Fruit fly (Drosophila melanogaster): ENCODE results near the gene RanBP3.

The RanBP3 gene

dm6 chr3R:23713901-23714300 is 38.7 kb downstream of the RanBP3 start (continued):
- TF ChIP-seq amos (GFP tag; IDR thresholded peaks at IDR 0.05; ENCODE audit: partially characterized antibody) (no peak), Gsc (GFP tag; IDR thresholded peaks at IDR 0.05) (no peak), sqz (GFP tag; optimal IDR thresholded peaks at IDR 0.05) (peak; percentile 41), Gug (GFP tag; IDR thresholded peaks at IDR 0.05) (peak; percentile 34; the same call in 1 of the 4 replicates), Dek (tag; optimal IDR thresholded peaks at IDR 0.05) (peak; percentile 35), Rx (GFP tag; IDR thresholded peaks at IDR 0.05) (0 out of 2 replicates have a peak, but pooled peaks have one; percentile 13), unc-4 (GFP tag; IDR thresholded peaks at IDR 0.05; ENCODE audit: partially characterized antibody) (no peak), Drgx (GFP tag; IDR thresholded peaks at IDR 0.05) (peak; percentile 46), CG1603 (tag; optimal IDR thresholded peaks at IDR 0.05) (peak; percentile 82), bab2 (GFP tag; optimal IDR thresholded peaks at IDR 0.05) (peak; percentile 56), CG4360 (GFP tag; IDR thresholded peaks at IDR 0.05) (peak; percentile 28; the same call in 1 of the 2 replicates), pum (GFP tag; optimal IDR thresholded peaks at IDR 0.05) (peak; percentile 65), emc (GFP tag; optimal IDR thresholded peaks at IDR 0.05) (no peak), CG7839 (tag; optimal IDR thresholded peaks at IDR 0.05) (peak; percentile 63), ttk (GFP tag; IDR thresholded peaks at IDR 0.05) (peak; percentile 70), CG8388 (GFP tag; optimal IDR thresholded peaks at IDR 0.05) (peak; percentile 78), CG2678 (tag; optimal IDR thresholded peaks at IDR 0.05) (peak; percentile 50), ci (GFP tag; IDR thresholded peaks at IDR 0.05) (peak; percentile 86), wor (GFP tag; IDR thresholded peaks at IDR 0.05) (peak; percentile 46; the same call in 1 of the 2 replicates), grau (tag; optimal IDR thresholded peaks at IDR 0.05) (peak; percentile 68), GATAe (GFP tag; conservative IDR thresholded peaks at IDR 0.05) (no peak; the same call in 1 of the 2 replicates), Ada2b (GFP tag; IDR thresholded peaks at IDR 0.05) (no peak), tgo (GFP tag; IDR thresholded peaks at IDR 0.05) (peak; percentile 69), chn (GFP tag; optimal IDR thresholded peaks at IDR 0.05) (peak; percentile 56), CG1832 (GFP tag; optimal IDR thresholded peaks at IDR 0.05) (no peak), gt (GFP tag; IDR thresholded peaks at IDR 0.05) (0 out of 2 replicates have a peak, but pooled peaks have one; percentile 21), jumu (GFP tag; optimal IDR thresholded peaks at IDR 0.05) (no peak), Lim3 (GFP tag; IDR thresholded peaks at IDR 0.05) (peak; percentile 57), H2.0 (GFP tag; IDR thresholded peaks at IDR 0.05) (peak; percentile 57), sc (optimal IDR thresholded peaks at IDR 0.05) (no peak), sc (GFP tag; optimal IDR thresholded peaks at IDR 0.05) (peak; percentile 56), CG3065 (GFP tag; optimal IDR thresholded peaks at IDR 0.05) (peak; percentile 18), sna (GFP tag; IDR thresholded peaks at IDR 0.05; ENCODE audit: partially characterized antibody) (no peak), oc (tag; optimal IDR thresholded peaks at IDR 0.05) (peak; percentile 65), al (GFP tag; IDR thresholded peaks at IDR 0.05) (no peak), hkb (optimal IDR thresholded peaks at IDR 0.05) (no peak), hkb (GFP tag; IDR thresholded peaks at IDR 0.05) (peak; percentile 63), CG17829 (tag; optimal IDR thresholded peaks at IDR 0.05) (peak; percentile 47), jigr1 (GFP tag; IDR thresholded peaks at IDR 0.05) (0 out of 3 replicates have a peak, but pooled peaks have one; percentile 12), klu (GFP tag; IDR thresholded peaks at IDR 0.05) (peak; percentile 37; the same call in 1 of the 2 replicates), disco-r (GFP tag; optimal IDR thresholded peaks at IDR 0.05) (peak; percentile 0), CG17186 (GFP tag; optimal IDR thresholded peaks at IDR 0.05) (no peak), CG13123 (GFP tag; optimal IDR thresholded peaks at IDR 0.05) (peak; percentile 34), dysf (GFP tag; IDR thresholded peaks at IDR 0.05) (peak; percentile 59; the same call in 1 of the 3 replicates), CG12155 (GFP tag; optimal IDR thresholded peaks at IDR 0.05) (peak; percentile 50), CG6254 (GFP tag; optimal IDR thresholded peaks at IDR 0.05) (peak; percentile 46), wdn (GFP tag; IDR thresholded peaks at IDR 0.05) (0 out of 2 replicates have a peak, but pooled peaks have one; percentile 27), CG12391 (tag; optimal IDR thresholded peaks at IDR 0.05) (peak; percentile 75), cwo (GFP tag; optimal IDR thresholded peaks at IDR 0.05) (no peak), esg (GFP tag; conservative IDR thresholded peaks at IDR 0.05) (peak; percentile 56), CG15696 (tag; optimal IDR thresholded peaks at IDR 0.05) (peak; percentile 75), kah (GFP tag; optimal IDR thresholded peaks at IDR 0.05) (peak; percentile 38)
